Worm (Caenorhabditis elegans): ENCODE measurements around the gene pudl-2.

ce11 chrIV:2823446-2823845, 11.2 kb upstream of the pudl-2 start, which contains the start of gene clec-80:
- TF ChIP-seq hnd-1 (tag; optimal IDR thresholded peaks at IDR 0.05): no peak
- TF ChIP-seq ceh-13 (GFP tag; optimal IDR thresholded peaks at IDR 0.05): no peak
- TF ChIP-seq aly-1 (tag; optimal IDR thresholded peaks at IDR 0.05): no peak
- TF ChIP-seq ama-1 (optimal IDR thresholded peaks at IDR 0.05): no peak
- no peak for TF ChIP-seq tbx-37 (GFP tag; conservative IDR thresholded peaks at IDR 0.05)
- TF ChIP-seq hmg-4 (GFP tag; optimal IDR thresholded peaks at IDR 0.05): no peak
- no peak for TF ChIP-seq B0310.2 (tag; optimal IDR thresholded peaks at IDR 0.05)
- no peak for TF ChIP-seq tbx-11 (GFP tag; IDR thresholded peaks at IDR 0.05)
- no peak for TF ChIP-seq ceh-36 (tag; optimal IDR thresholded peaks at IDR 0.05)
- TF ChIP-seq pes-1 (GFP tag; IDR thresholded peaks at IDR 0.05): no peak
- no peak for TF ChIP-seq flt-1 (GFP tag; IDR thresholded peaks at IDR 0.05)
- no peak for TF ChIP-seq hmbx-1 (tag; optimal IDR thresholded peaks at IDR 0.05)
